Worm (Caenorhabditis elegans) whole organism, L3 larva: ENCODE measurements around the gene fbxa-183.
A peak's percentile ranks its signal among the peaks of the same experiment; 100 is the strongest.

ENCODE experiments used
- R02D3.7 ChIP-seq: fragments of 150-350 bp; optimal IDR thresholded peaks from 2 replicates; lab custom pipeline; 2014; ENCODE audit warnings: missing biosample characterization, missing genetic modification characterization
- aly-2 ChIP-seq: fragments of 150-350 bp; optimal IDR thresholded peaks from 2 replicates; lab custom pipeline; 2014; ENCODE audit warnings: missing biosample characterization, missing genetic modification characterization
- ama-1 ChIP-seq: fragments of 150-350 bp; optimal IDR thresholded peaks from 2 replicates; lab custom pipeline; 2018
- ceh-28 ChIP-seq: fragments of 150-350 bp; optimal IDR thresholded peaks from 2 replicates; lab custom pipeline; 2014; ENCODE audit warnings: missing biosample characterization, missing genetic modification reagents, missing genetic modification characterization
- ceh-82 ChIP-seq: fragments of 150-350 bp; optimal IDR thresholded peaks from 2 replicates; lab custom pipeline; 2014; ENCODE audit warnings: missing biosample characterization, missing genetic modification characterization
- egl-27 ChIP-seq: sonication (generic microtip); optimal IDR thresholded peaks from 4 replicates; lab custom pipeline; 2017; ENCODE audit warnings: missing biosample characterization, missing genetic modification reagents, missing genetic modification characterization
- elt-3 ChIP-seq, 3 experiments: fragments of 150-350 bp in 1 of 3; sonication (generic microtip) in 2 of 3; optimal IDR thresholded peaks; 2 replicates in 2 of 3; 4 replicates in 1 of 3; lab custom pipeline; 2014 to 2017; ENCODE audit warnings: missing biosample characterization in 3 of 3, missing genetic modification characterization in 3 of 3
- hmg-11 ChIP-seq: sonication (generic microtip); optimal IDR thresholded peaks from 2 replicates; lab custom pipeline; 2016; ENCODE audit warnings: missing genetic modification characterization, missing compliant biosample characterization
- lin-15B ChIP-seq: fragments of 150-350 bp; optimal IDR thresholded peaks from 2 replicates; lab custom pipeline; 2014; ENCODE audit warnings: missing biosample characterization, missing genetic modification characterization
- lin-39 ChIP-seq: fragments of 150-350 bp; optimal IDR thresholded peaks from 2 replicates; lab custom pipeline; 2018; ENCODE audit warnings: missing biosample characterization, missing genetic modification reagents, missing genetic modification characterization
- nhr-28 ChIP-seq: fragments of 150-350 bp; optimal IDR thresholded peaks from 2 replicates; lab custom pipeline; 2014; ENCODE audit warnings: missing biosample characterization, missing genetic modification characterization
- pha-4 ChIP-seq: fragments of 150-350 bp; optimal IDR thresholded peaks from 2 replicates; lab custom pipeline; 2014; ENCODE audit warnings: missing biosample characterization, missing genetic modification reagents, missing genetic modification characterization
- sea-2 ChIP-seq: fragments of 150-350 bp; sonication (generic microtip); optimal IDR thresholded peaks from 4 replicates; lab custom pipeline; 2014; ENCODE audit warnings: missing biosample characterization, missing genetic modification reagents, missing genetic modification characterization
- ztf-11 ChIP-seq: fragments of 150-350 bp; optimal IDR thresholded peaks from 2 replicates; lab custom pipeline; 2014; ENCODE audit warnings: missing biosample characterization, missing genetic modification characterization

DNA sequence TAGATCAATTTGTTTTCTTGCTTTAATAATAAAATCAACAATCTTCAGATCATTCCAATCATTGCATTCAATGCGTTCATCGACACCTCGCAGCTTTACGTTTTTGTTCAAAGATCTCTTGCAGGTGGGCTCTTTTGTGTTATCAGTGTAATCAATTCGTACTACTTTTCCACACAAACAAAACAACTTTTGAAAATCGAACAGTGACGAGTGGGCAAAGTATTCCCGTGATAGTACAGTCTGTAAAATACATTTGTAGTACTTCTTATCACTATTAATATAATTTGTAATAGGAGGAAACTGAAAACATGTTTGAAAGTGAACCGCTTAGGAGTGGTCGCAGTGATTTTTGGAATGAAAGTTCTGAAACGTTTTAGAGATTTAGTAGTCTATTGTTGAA lies 17.5 kb downstream of the fbxa-183 start, which contains the start of gene pgph-2:
- TF ChIP-seq ceh-28 (tag; lab: Kevin White, UChicago) (no peak), ceh-82 (tag; lab: Kevin White, UChicago) (no peak), egl-27 (no peak), aly-2 (tag; lab: Kevin White, UChicago) (no peak), pha-4 (peak; percentile 18), ztf-11 (tag; lab: Kevin White, UChicago) (no peak), sea-2 (GFP tag; lab: Kevin White, UChicago) (no peak), R02D3.7 (no peak), ama-1 (lab: Kevin White, UChicago) (no peak), lin-15B (no peak), hmg-11 (tag; lab: Kevin White, UChicago) (no peak), nhr-28 (no peak), lin-39 (tag; lab: Kevin White, UChicago) (no peak), elt-3 (tag; optimal IDR thresholded peaks at IDR 0.05; lab: Kevin White, UChicago) (no peak)
